Fruit fly (Drosophila melanogaster): ENCODE measurements around the gene CG14551.

CG14551 gene

dm6 chr3R:26042131-26042885 lies 20.5 kb downstream of the CG14551 start (continued):
- peak; percentile 91 for TF ChIP-seq Ets97D (GFP tag; optimal IDR thresholded peaks at IDR 0.05)
- peak; percentile 86 for TF ChIP-seq CG8359 (GFP tag; optimal IDR thresholded peaks at IDR 0.05; ENCODE audit: borderline replicate concordance)
- TF ChIP-seq CG14014 (GFP tag; IDR thresholded peaks at IDR 0.05) = peak; percentile 97
- TF ChIP-seq cad (GFP tag; optimal IDR thresholded peaks at IDR 0.05) = peak; percentile 40
- TF ChIP-seq CG17361 (GFP tag; IDR thresholded peaks at IDR 0.05) = peak; percentile 97
- peak; percentile 91 for TF ChIP-seq GATAe (GFP tag; conservative IDR thresholded peaks at IDR 0.05)
- peak; percentile 58 for TF ChIP-seq CG30020 (tag; optimal IDR thresholded peaks at IDR 0.05)
- TF ChIP-seq NC2α (GFP tag; optimal IDR thresholded peaks at IDR 0.05) = peak; percentile 96
- peak; percentile 94 for TF ChIP-seq CG6813 (GFP tag; optimal IDR thresholded peaks at IDR 0.05)
- peak; percentile 97 for TF ChIP-seq tin (GFP tag; optimal IDR thresholded peaks at IDR 0.05)
- TF ChIP-seq Dbx (GFP tag; IDR thresholded peaks at IDR 0.05) = peak; percentile 95
- peak; percentile 98 for TF ChIP-seq slbo (GFP tag; IDR thresholded peaks at IDR 0.05)
- peak; percentile 96 for TF ChIP-seq CG17612 (GFP tag; IDR thresholded peaks at IDR 0.05)
- peak; percentile 95 for TF ChIP-seq CG12236 (GFP tag; optimal IDR thresholded peaks at IDR 0.05)
- TF ChIP-seq CG10147 (GFP tag; optimal IDR thresholded peaks at IDR 0.05) = peak; percentile 82
- TF ChIP-seq cwo (GFP tag; optimal IDR thresholded peaks at IDR 0.05) = peak; percentile 94
- TF ChIP-seq ranshi (GFP tag; IDR thresholded peaks at IDR 0.05) = peak; percentile 96
- TF ChIP-seq gt (GFP tag; IDR thresholded peaks at IDR 0.05) = peak; percentile 84
- peak; percentile 94 for TF ChIP-seq CG8924 (tag; optimal IDR thresholded peaks at IDR 0.05)
- TF ChIP-seq ind (GFP tag; optimal IDR thresholded peaks at IDR 0.05) = peak; percentile 98
- TF ChIP-seq dmrt99B (tag; optimal IDR thresholded peaks at IDR 0.05) = peak; percentile 95
- TF ChIP-seq CG7372 (GFP tag; IDR thresholded peaks at IDR 0.05) = peak; percentile 95
- TF ChIP-seq CG15479 (GFP tag; optimal IDR thresholded peaks at IDR 0.05) = peak; percentile 78
- peak; percentile 81 for TF ChIP-seq Adf1 (GFP tag; IDR thresholded peaks at IDR 0.05)
- peak; percentile 93 for TF ChIP-seq CG10979 (tag; optimal IDR thresholded peaks at IDR 0.05)
- peak; percentile 97 for TF ChIP-seq Ada2b (GFP tag; IDR thresholded peaks at IDR 0.05)
- peak; percentile 88 for TF ChIP-seq Lhr (GFP tag; optimal IDR thresholded peaks at IDR 0.05)
- peak; percentile 9 for TF ChIP-seq pfk (GFP tag; optimal IDR thresholded peaks at IDR 0.05)
- TF ChIP-seq CG16815 (GFP tag; optimal IDR thresholded peaks at IDR 0.05) = peak; percentile 93
- TF ChIP-seq ewg (GFP tag; optimal IDR thresholded peaks at IDR 0.05) = peak; percentile 93
- peak; percentile 96 for TF ChIP-seq nmo (GFP tag; optimal IDR thresholded peaks at IDR 0.05)
- TF ChIP-seq bcd (GFP tag; optimal IDR thresholded peaks at IDR 0.05) = peak; percentile 96
- TF ChIP-seq CG3065 (GFP tag; optimal IDR thresholded peaks at IDR 0.05) = peak; percentile 94
- peak; percentile 96 for TF ChIP-seq CG1647 (GFP tag; optimal IDR thresholded peaks at IDR 0.05)
- TF ChIP-seq YL-1 (GFP tag; optimal IDR thresholded peaks at IDR 0.05) = peak; percentile 95
- peak; percentile 89 for TF ChIP-seq CG6654 (GFP tag; optimal IDR thresholded peaks at IDR 0.05)
- TF ChIP-seq inv (GFP tag; IDR thresholded peaks at IDR 0.05; ENCODE audit: partially characterized antibody) = no peak
- TF ChIP-seq CG33557 (GFP tag; optimal IDR thresholded peaks at IDR 0.05) = peak; percentile 75
- TF ChIP-seq CG12391 (tag; optimal IDR thresholded peaks at IDR 0.05) = peak; percentile 96
- peak; percentile 93 for TF ChIP-seq Oaz (GFP tag; IDR thresholded peaks at IDR 0.05)
- TF ChIP-seq cg (GFP tag; optimal IDR thresholded peaks at IDR 0.05) = peak; percentile 91
- TF ChIP-seq CG4360 (GFP tag; IDR thresholded peaks at IDR 0.05) = peak; percentile 69
- TF ChIP-seq CG18011 (GFP tag; optimal IDR thresholded peaks at IDR 0.05) = peak; percentile 90
- TF ChIP-seq Myb (GFP tag; optimal IDR thresholded peaks at IDR 0.05) = peak; percentile 86
- TF ChIP-seq schlank (tag; optimal IDR thresholded peaks at IDR 0.05) = peak; percentile 93
- TF ChIP-seq nom (GFP tag; optimal IDR thresholded peaks at IDR 0.05) = peak; percentile 75
- TF ChIP-seq CG12299 (tag; optimal IDR thresholded peaks at IDR 0.05) = peak; percentile 77
- peak; percentile 92 for TF ChIP-seq klu (GFP tag; IDR thresholded peaks at IDR 0.05)
- TF ChIP-seq H15 (GFP tag; IDR thresholded peaks at IDR 0.05) = peak; percentile 97

All from whole organism, embryonic.